Worm (Caenorhabditis elegans): ENCODE data around the gene F16G10.10.

F16G10.10 gene

ce11 chrII:2372090-2372489 lies 18.7 kb downstream of the F16G10.10 start, which contains the start of gene F16G10.3:
Gene F16G10.3, plus strand, starts transcription at chrII:2372390.
- TF ChIP-seq elt-3 (tag; optimal IDR thresholded peaks at IDR 0.05) = no peak
- TF ChIP-seq elt-1 (tag; optimal IDR thresholded peaks at IDR 0.05; ENCODE audit: borderline replicate concordance, insufficient read depth) = no peak
- TF ChIP-seq ztf-11 (tag; optimal IDR thresholded peaks at IDR 0.05) = no peak
- TF ChIP-seq sptf-1 (tag; optimal IDR thresholded peaks at IDR 0.05) = no peak
- no peak for TF ChIP-seq mls-2 (tag; optimal IDR thresholded peaks at IDR 0.05)
- TF ChIP-seq drap-1 (GFP tag; optimal IDR thresholded peaks at IDR 0.05) = no peak
- no peak for TF ChIP-seq lsy-2 (tag; optimal IDR thresholded peaks at IDR 0.05)
- no peak for TF ChIP-seq unc-120 (tag; optimal IDR thresholded peaks at IDR 0.05; ENCODE audit: poor library complexity, severe bottlenecking)

- no peak for TF ChIP-seq bed-3 (GFP tag; optimal IDR thresholded peaks at IDR 0.05)
- TF ChIP-seq lsy-2 (tag; optimal IDR thresholded peaks at IDR 0.05) = no peak
- no peak for TF ChIP-seq sem-2 (GFP tag; optimal IDR thresholded peaks at IDR 0.05)
- no peak for TF ChIP-seq flh-1 (GFP tag; optimal IDR thresholded peaks at IDR 0.05)
- no peak for TF ChIP-seq nhr-237 (tag; optimal IDR thresholded peaks at IDR 0.05)
- no peak for TF ChIP-seq mab-5 (tag; optimal IDR thresholded peaks at IDR 0.05)
- TF ChIP-seq mls-2 (tag; optimal IDR thresholded peaks at IDR 0.05) = no peak
- TF ChIP-seq tbx-8 (GFP tag; optimal IDR thresholded peaks at IDR 0.05) = no peak
- no peak for TF ChIP-seq ceh-83 (GFP tag; optimal IDR thresholded peaks at IDR 0.05)
- TF ChIP-seq drap-1 (GFP tag; optimal IDR thresholded peaks at IDR 0.05) = no peak
- TF ChIP-seq ceh-39 (tag; optimal IDR thresholded peaks at IDR 0.05) = no peak
- no peak for TF ChIP-seq ztf-11 (tag; optimal IDR thresholded peaks at IDR 0.05)
- no peak for TF ChIP-seq ces-1 (GFP tag; optimal IDR thresholded peaks at IDR 0.05)
- no peak for TF ChIP-seq zip-8 (tag; optimal IDR thresholded peaks at IDR 0.05)
Observed at ce11 chrII:2368956-2369355, 21.8 kb downstream of the F16G10.10 start, which contains the start of gene hpo-25. Gene hpo-25, plus strand, starts transcription at chrII:2369256.

ce11 chrII:2366623-2367365 lies 24.0 kb downstream of the F16G10.10 start, which contains the start of the genes F43C11.12 and F16G10.5:
Gene F43C11.12, minus strand, starts transcription at chrII:2366723.
Gene F16G10.5, plus strand, starts transcription at chrII:2367315.
- no peak for TF ChIP-seq ceh-43 (GFP tag; optimal IDR thresholded peaks at IDR 0.05)
- no peak for TF ChIP-seq nhr-12 (tag; optimal IDR thresholded peaks at IDR 0.05)
- TF ChIP-seq ztf-11 (tag; optimal IDR thresholded peaks at IDR 0.05) = no peak
- no peak for TF ChIP-seq blmp-1 (tag; optimal IDR thresholded peaks at IDR 0.05)
- TF ChIP-seq drap-1 (GFP tag; optimal IDR thresholded peaks at IDR 0.05) = no peak
- no peak for TF ChIP-seq ces-1 (GFP tag; optimal IDR thresholded peaks at IDR 0.05)
- TF ChIP-seq unc-62 (GFP tag; optimal IDR thresholded peaks at IDR 0.05) = no peak
- TF ChIP-seq nhr-2 (tag; optimal IDR thresholded peaks at IDR 0.05) = no peak
- TF ChIP-seq hlh-1 (tag; optimal IDR thresholded peaks at IDR 0.05) = no peak
- TF ChIP-seq unc-120 (tag; optimal IDR thresholded peaks at IDR 0.05; ENCODE audit: poor library complexity, severe bottlenecking) = no peak
- TF ChIP-seq lin-32 (GFP tag; optimal IDR thresholded peaks at IDR 0.05) = no peak
- TF ChIP-seq ham-2 (GFP tag; optimal IDR thresholded peaks at IDR 0.05) = no peak
- TF ChIP-seq flh-1 (GFP tag; optimal IDR thresholded peaks at IDR 0.05) = no peak
- TF ChIP-seq mep-1 (tag; optimal IDR thresholded peaks at IDR 0.05) = no peak
- no peak for TF ChIP-seq M03D4.4 (tag; optimal IDR thresholded peaks at IDR 0.05)
- no peak for TF ChIP-seq nhr-28 (tag; optimal IDR thresholded peaks at IDR 0.05)
- TF ChIP-seq mab-5 (tag; optimal IDR thresholded peaks at IDR 0.05) = no peak
- no peak for TF ChIP-seq pha-4 (tag; optimal IDR thresholded peaks at IDR 0.05)
- no peak for TF ChIP-seq mls-2 (tag; optimal IDR thresholded peaks at IDR 0.05)
- TF ChIP-seq nhr-237 (tag; optimal IDR thresholded peaks at IDR 0.05) = no peak

ce11 chrII:2363673-2364072 lies 27.1 kb downstream of the F16G10.10 start, which contains the start of gene F43C11.11:
Gene F43C11.11, minus strand, starts transcription at chrII:2363773.
- TF ChIP-seq lin-32 (GFP tag; optimal IDR thresholded peaks at IDR 0.05) = no peak
- TF ChIP-seq nhr-12 (tag; optimal IDR thresholded peaks at IDR 0.05) = no peak
- TF ChIP-seq ces-1 (GFP tag; optimal IDR thresholded peaks at IDR 0.05) = no peak
- no peak for TF ChIP-seq ceh-39 (tag; optimal IDR thresholded peaks at IDR 0.05)
- no peak for TF ChIP-seq nhr-28 (tag; optimal IDR thresholded peaks at IDR 0.05)
- no peak for TF ChIP-seq nhr-76 (tag; optimal IDR thresholded peaks at IDR 0.05)
- TF ChIP-seq drap-1 (GFP tag; optimal IDR thresholded peaks at IDR 0.05) = no peak
- no peak for TF ChIP-seq tbx-8 (GFP tag; optimal IDR thresholded peaks at IDR 0.05)
- no peak for TF ChIP-seq sptf-1 (tag; optimal IDR thresholded peaks at IDR 0.05)
- no peak for TF ChIP-seq elt-1 (tag; optimal IDR thresholded peaks at IDR 0.05; ENCODE audit: borderline replicate concordance, insufficient read depth)
- TF ChIP-seq lsy-2 (tag; optimal IDR thresholded peaks at IDR 0.05) = no peak
- no peak for TF ChIP-seq snpc-4 (tag; optimal IDR thresholded peaks at IDR 0.05)
- TF ChIP-seq ham-2 (GFP tag; optimal IDR thresholded peaks at IDR 0.05) = no peak
- no peak for TF ChIP-seq pha-4 (tag; optimal IDR thresholded peaks at IDR 0.05)
- TF ChIP-seq bed-3 (GFP tag; optimal IDR thresholded peaks at IDR 0.05) = no peak
- no peak for TF ChIP-seq ceh-43 (GFP tag; optimal IDR thresholded peaks at IDR 0.05)
- no peak for TF ChIP-seq flh-1 (GFP tag; optimal IDR thresholded peaks at IDR 0.05)

Measured in whole organism, mixed stage, embryonic.